1 worm cellular context compared by ENCODE assay signal in the genomic region with DNA sequence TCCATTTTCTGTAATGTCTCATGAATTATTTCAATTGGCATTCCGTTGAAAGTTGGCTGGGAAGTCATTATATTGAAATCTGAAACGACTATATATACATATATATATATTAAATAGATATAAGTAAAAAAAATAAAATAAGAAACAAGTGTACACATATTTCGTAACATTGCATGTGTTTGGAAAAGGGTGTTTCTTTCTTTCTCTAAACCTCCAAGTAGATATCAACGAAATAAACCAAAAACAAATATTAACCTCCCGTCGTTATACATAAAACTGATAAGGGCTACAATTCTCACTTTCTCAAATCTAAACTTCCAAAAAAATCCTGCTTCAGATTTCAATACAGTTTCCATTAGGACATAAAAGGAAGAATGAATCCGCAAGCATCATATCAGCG.
A peak's percentile ranks its signal among the peaks of the same experiment; 100 is the strongest.
TF ChIP-seq lines count a peak whose summit lies in the region.

A gene (minus strand): TSS at position 86 of the 400 bp plus-strand sequence.

TF ChIP-seq in whole organism, L4 larva, 104 proteins besides CTCF, POLR2A, EP300 and RAD21 (continued from another document):
- TF ChIP-seq nhr-77 (tag; optimal IDR thresholded peaks at IDR 0.05; lab: Kevin White, UChicago) (no peak), hlh-11 (tag; optimal IDR thresholded peaks at IDR 0.05; lab: Kevin White, UChicago) (peak; percentile 31), spr-1 (tag; optimal IDR thresholded peaks at IDR 0.05; lab: Kevin White, UChicago) (no peak), egl-43 (GFP tag; IDR thresholded peaks at IDR 0.05; lab: Robert Waterston, UW) (no peak), ZK337.2 (GFP tag; IDR thresholded peaks at IDR 0.05; lab: Robert Waterston, UW) (no peak), ztf-7 (tag; optimal IDR thresholded peaks at IDR 0.05; lab: Kevin White, UChicago) (peak; percentile 66)
